Fruit fly (Drosophila melanogaster): ENCODE data around the gene CG13723.

CG13723 gene

DNA sequence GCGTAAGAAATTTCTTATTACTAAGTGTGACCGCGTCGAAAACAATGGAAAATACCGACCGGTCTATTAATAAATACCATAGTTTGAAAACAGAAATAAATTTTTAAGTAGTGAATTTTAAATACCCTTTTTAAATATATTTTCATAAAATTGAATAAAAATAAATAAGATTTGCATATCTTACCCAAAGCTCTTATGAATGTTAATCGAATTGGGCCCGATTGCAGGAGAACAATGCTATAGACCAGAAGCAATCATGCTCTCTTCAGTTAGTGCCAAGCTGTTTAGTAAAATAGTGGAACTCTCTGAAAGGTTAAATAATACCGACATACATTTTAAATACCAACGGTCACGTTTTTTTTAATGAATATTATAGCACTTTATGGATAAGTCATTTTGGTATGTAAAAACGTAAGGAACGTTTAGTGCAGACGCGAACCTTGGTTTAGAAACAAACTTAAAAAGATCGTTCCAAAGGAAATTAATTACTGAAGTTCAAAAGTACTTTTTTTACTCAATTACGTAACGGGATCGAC lies 22.1 kb upstream of the CG13723 start, which contains the start of gene Afg3l2 (continued):
- TF ChIP-seq Jarid2 (GFP tag; optimal IDR thresholded peaks at IDR 0.05) (peak; percentile 3), jumu (GFP tag; optimal IDR thresholded peaks at IDR 0.05) (peak; percentile 54), CG8281 (tag; optimal IDR thresholded peaks at IDR 0.05) (no peak), CG15514 (GFP tag; optimal IDR thresholded peaks at IDR 0.05) (peak; percentile 42), CG4328 (GFP tag; optimal IDR thresholded peaks at IDR 0.05) (no peak), NC2α (GFP tag; optimal IDR thresholded peaks at IDR 0.05) (no peak), CG7786 (GFP tag; optimal IDR thresholded peaks at IDR 0.05) (no peak), HmgD (GFP tag; optimal IDR thresholded peaks at IDR 0.05) (no peak), Oaz (GFP tag; IDR thresholded peaks at IDR 0.05) (no peak), CG3407 (GFP tag; optimal IDR thresholded peaks at IDR 0.05) (peak; percentile 3), CG13287 (GFP tag; IDR thresholded peaks at IDR 0.05; ENCODE audit: partially characterized antibody) (no peak; the same call in 1 of the 2 replicates), Dbx (GFP tag; IDR thresholded peaks at IDR 0.05) (peak; percentile 74; the same call in 2 of the 3 replicates), CG12236 (GFP tag; optimal IDR thresholded peaks at IDR 0.05) (no peak), lola (GFP tag; optimal IDR thresholded peaks at IDR 0.05) (peak in 1 of 3 experiments; percentile 37), gcm2 (GFP tag; optimal IDR thresholded peaks at IDR 0.05) (no peak), fd64A (GFP tag; optimal IDR thresholded peaks at IDR 0.05) (no peak), CG7987 (GFP tag; optimal IDR thresholded peaks at IDR 0.05) (peak; percentile 39), Meics (GFP tag; optimal IDR thresholded peaks at IDR 0.05) (peak; percentile 52), mld (GFP tag; IDR thresholded peaks at IDR 0.05; ENCODE audit: partially characterized antibody) (no peak), Gug (GFP tag; IDR thresholded peaks at IDR 0.05) (peak; percentile 90), vvl (GFP tag; IDR thresholded peaks at IDR 0.05) (peak; percentile 90), Elba2 (GFP tag; optimal IDR thresholded peaks at IDR 0.05) (no peak), Rfx (GFP tag; IDR thresholded peaks at IDR 0.05) (peak; percentile 85), B-H1 (GFP tag; IDR thresholded peaks at IDR 0.05) (peak; percentile 70), MESR4 (GFP tag; optimal IDR thresholded peaks at IDR 0.05) (no peak), luna (GFP tag; optimal IDR thresholded peaks at IDR 0.05) (no peak), HmgZ (tag; optimal IDR thresholded peaks at IDR 0.05) (no peak), CG9609 (GFP tag; optimal IDR thresholded peaks at IDR 0.05) (no peak), HLH54F (GFP tag; optimal IDR thresholded peaks at IDR 0.05) (no peak), CoRest (tag; optimal IDR thresholded peaks at IDR 0.05) (peak; percentile 72), CG12155 (GFP tag; optimal IDR thresholded peaks at IDR 0.05) (peak; percentile 40), CG8388 (GFP tag; optimal IDR thresholded peaks at IDR 0.05) (peak; percentile 69), dimm (GFP tag; IDR thresholded peaks at IDR 0.05) (no peak), NFAT (GFP tag; IDR thresholded peaks at IDR 0.05) (peak; percentile 34; the same call in 1 of the 2 replicates), salm (tag; optimal IDR thresholded peaks at IDR 0.05) (no peak), odd (GFP tag; optimal IDR thresholded peaks at IDR 0.05) (no peak), Adf1 (GFP tag; IDR thresholded peaks at IDR 0.05) (no peak), CG11504 (tag; optimal IDR thresholded peaks at IDR 0.05) (peak; percentile 80), Sox102F (GFP tag; optimal IDR thresholded peaks at IDR 0.05) (peak; percentile 52), Trl (optimal IDR thresholded peaks at IDR 0.05) (no peak), Trl (GFP tag; optimal IDR thresholded peaks at IDR 0.05) (peak; percentile 46), CG4404 (GFP tag; IDR thresholded peaks at IDR 0.05) (peak; percentile 48; the same call in 1 of the 2 replicates), chinmo (GFP tag; IDR thresholded peaks at IDR 0.05; ENCODE audit: partially characterized antibody) (no peak), usp (GFP tag; optimal IDR thresholded peaks at IDR 0.05) (no peak), Hr3 (GFP tag; optimal IDR thresholded peaks at IDR 0.05) (peak; percentile 7), CG9727 (GFP tag; optimal IDR thresholded peaks at IDR 0.05) (peak; percentile 54), gro (GFP tag; optimal IDR thresholded peaks at IDR 0.05) (no peak), Atf3 (GFP tag; optimal IDR thresholded peaks at IDR 0.05) (no peak), CG2202 (tag; optimal IDR thresholded peaks at IDR 0.05) (no peak), CG14965 (GFP tag; optimal IDR thresholded peaks at IDR 0.05; ENCODE audit: borderline replicate concordance) (no peak), CG6854 (GFP tag; optimal IDR thresholded peaks at IDR 0.05) (no peak)
